Worm (Caenorhabditis elegans) whole organism, L4/young adult: Measurements from ENCODE around the gene F26F12.5.

ENCODE experiments used
- W03F9.2 ChIP-seq: fragments of 150-350 bp; optimal IDR thresholded peaks from 2 replicates; lab custom pipeline; 2014; ENCODE audit warnings: missing biosample characterization, missing genetic modification characterization
- dao-5 ChIP-seq: sonication (generic microtip); optimal IDR thresholded peaks from 2 replicates; lab custom pipeline; 2016; ENCODE audit warnings: missing genotype, missing genetic modification characterization, moderate library complexity, missing compliant biosample characterization
- him-1 ChIP-seq: sonication (generic microtip); optimal IDR thresholded peaks from 2 replicates; lab custom pipeline; 2016; ENCODE audit warnings: missing genotype, missing genetic modification reagents, missing genetic modification characterization, missing compliant biosample characterization

The F26F12.5 gene

ce11 chrV:5838576-5839366, 26.2 kb downstream of the F26F12.5 start, which contains the start of gene F26F12.2:
Gene F26F12.2, minus strand, starts transcription at chrV:5838613.
- TF ChIP-seq dao-5 (tag; lab: Kevin White, UChicago) (no peak), W03F9.2 (tag; lab: Kevin White, UChicago) (no peak), him-1 (tag; lab: Kevin White, UChicago) (no peak)

- TF ChIP-seq dao-5 (tag; lab: Kevin White, UChicago), result no peak
- no peak for TF ChIP-seq W03F9.2 (tag; lab: Kevin White, UChicago)
- no peak for TF ChIP-seq him-1 (tag; lab: Kevin White, UChicago)
Observed at ce11 chrV:5836616-5836982, 28.4 kb downstream of the F26F12.5 start, which contains the start of gene col-140. Gene col-140, minus strand, starts transcription at chrV:5836834.

- no peak for TF ChIP-seq W03F9.2 (tag; lab: Kevin White, UChicago)
- TF ChIP-seq dao-5 (tag; lab: Kevin White, UChicago), result no peak
- TF ChIP-seq him-1 (tag; lab: Kevin White, UChicago), result no peak
Observed at ce11 chrV:5835979-5836615, 28.9 kb downstream of the F26F12.5 start.

DNA sequence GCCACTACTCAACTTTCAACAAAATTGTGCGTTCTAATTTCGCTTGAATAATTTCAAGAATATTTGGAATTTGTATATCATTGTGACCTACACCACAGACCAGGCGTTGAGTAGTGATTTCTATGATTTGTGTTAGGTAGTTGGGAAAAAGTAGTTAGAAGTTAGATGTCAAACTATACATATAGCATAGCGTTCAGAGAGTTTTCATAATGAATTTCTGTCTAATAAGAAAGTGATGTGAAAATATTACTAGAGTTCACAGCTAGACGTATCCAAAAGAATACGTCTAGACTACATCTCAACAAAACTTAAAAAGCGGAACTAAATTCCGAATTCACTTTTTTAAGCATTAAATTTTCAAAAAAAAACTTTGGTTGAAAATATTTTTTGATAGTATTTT, 29.6 kb downstream of the F26F12.5 start:
- TF ChIP-seq dao-5 (tag; lab: Kevin White, UChicago) (no peak), W03F9.2 (tag; lab: Kevin White, UChicago) (no peak), him-1 (tag; lab: Kevin White, UChicago) (no peak)

- TF ChIP-seq him-1 (tag; lab: Kevin White, UChicago), result no peak
- TF ChIP-seq dao-5 (tag; lab: Kevin White, UChicago), result no peak
- no peak for TF ChIP-seq W03F9.2 (tag; lab: Kevin White, UChicago)
Observed at ce11 chrV:5833531-5833930, 31.5 kb downstream of the F26F12.5 start, which contains the start of gene srh-76. Gene srh-76, plus strand, starts transcription at chrV:5833831.

DNA sequence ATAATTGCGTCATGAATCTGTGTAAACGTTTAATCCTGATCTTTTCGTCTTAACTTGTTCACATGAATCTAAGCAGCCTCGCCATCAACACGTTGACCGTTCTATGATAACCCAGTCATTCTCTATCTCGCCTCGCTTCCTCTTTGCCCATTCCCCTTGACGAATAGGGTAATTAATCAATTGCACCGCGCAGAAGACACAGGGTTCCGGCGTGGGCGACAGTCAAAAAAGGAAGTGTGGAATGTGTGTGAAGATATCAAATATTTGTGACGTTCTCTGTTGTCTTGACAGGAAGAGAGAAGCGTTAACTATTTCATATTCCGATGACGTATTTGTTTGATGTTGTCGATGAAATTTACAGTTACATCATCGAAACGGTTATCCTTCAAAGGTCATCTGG, 32.2 kb downstream of the F26F12.5 start:
- TF ChIP-seq him-1 (tag; lab: Kevin White, UChicago), result no peak
- TF ChIP-seq W03F9.2 (tag; lab: Kevin White, UChicago), result no peak
- no peak for TF ChIP-seq dao-5 (tag; lab: Kevin White, UChicago)

- TF ChIP-seq W03F9.2 (tag; lab: Kevin White, UChicago), result no peak
- no peak for TF ChIP-seq dao-5 (tag; lab: Kevin White, UChicago)
- TF ChIP-seq him-1 (tag; lab: Kevin White, UChicago), result no peak
Observed at ce11 chrV:5831253-5831652, 33.7 kb downstream of the F26F12.5 start.

- TF ChIP-seq W03F9.2 (tag; lab: Kevin White, UChicago) (no peak), him-1 (tag; lab: Kevin White, UChicago) (no peak), dao-5 (tag; lab: Kevin White, UChicago) (no peak)
Observed at ce11 chrV:5826592-5826991, 38.4 kb downstream of the F26F12.5 start, which contains the start of gene let-418. Gene let-418, plus strand, starts transcription at chrV:5826833.

- TF ChIP-seq W03F9.2 (tag; lab: Kevin White, UChicago) (no peak), dao-5 (tag; lab: Kevin White, UChicago) (no peak), him-1 (tag; lab: Kevin White, UChicago) (no peak)
Observed at ce11 chrV:5825478-5825877, 39.5 kb downstream of the F26F12.5 start.

DNA sequence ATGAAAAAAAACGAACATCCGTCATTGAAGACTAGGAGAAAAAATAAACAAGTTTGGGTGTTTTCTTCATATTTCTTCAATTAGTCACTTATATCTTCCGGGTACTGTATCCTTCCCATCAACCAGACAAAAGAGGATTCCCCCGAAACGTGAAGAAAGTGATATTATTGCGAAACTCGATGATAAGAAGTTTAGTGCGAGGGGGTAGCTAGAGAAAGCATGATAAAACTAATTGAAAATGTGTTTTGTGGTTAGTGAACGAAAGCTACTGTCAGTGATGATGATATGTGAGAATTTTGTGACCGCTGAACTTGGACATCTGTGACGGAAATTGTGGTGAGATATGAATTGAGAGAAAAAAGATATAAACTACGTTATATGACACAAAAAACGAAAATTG, 42.0 kb downstream of the F26F12.5 start:
- TF ChIP-seq W03F9.2 (tag; lab: Kevin White, UChicago) (no peak), dao-5 (tag; lab: Kevin White, UChicago) (no peak), him-1 (tag; lab: Kevin White, UChicago) (no peak)

DNA sequence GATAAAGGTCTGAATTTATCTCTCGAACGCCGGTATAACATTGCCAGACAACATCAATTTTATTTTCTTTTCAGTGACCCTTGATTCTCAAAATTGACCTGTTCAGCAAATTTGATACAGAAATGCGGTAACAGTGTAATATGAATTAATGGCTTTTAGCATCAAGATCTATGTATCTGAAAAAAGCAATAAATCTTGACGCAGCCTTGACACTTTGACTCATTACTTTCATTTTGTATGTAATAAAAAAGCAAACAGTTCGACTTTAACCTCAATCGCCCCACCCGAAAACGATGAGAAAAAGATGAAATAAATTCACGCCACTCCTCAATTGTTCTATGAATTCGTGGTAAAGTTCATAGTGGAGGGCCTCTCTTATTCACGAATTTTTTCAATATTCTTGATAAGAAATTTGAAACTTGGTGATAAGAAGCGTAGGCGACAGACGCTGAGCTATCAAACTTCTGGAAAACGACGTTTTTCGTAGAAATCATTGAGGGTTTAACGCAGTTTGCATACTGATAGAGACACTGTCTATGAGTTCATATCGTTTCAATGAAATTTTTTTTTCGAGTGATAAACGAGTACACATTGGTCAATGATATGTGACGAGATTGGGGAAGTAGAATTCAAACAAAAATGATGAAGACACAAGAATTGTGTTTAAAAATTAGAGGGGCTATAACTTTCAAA, 43.4 kb downstream of the F26F12.5 start:
- TF ChIP-seq dao-5 (tag; lab: Kevin White, UChicago) (no peak), him-1 (tag; lab: Kevin White, UChicago) (no peak)

DNA sequence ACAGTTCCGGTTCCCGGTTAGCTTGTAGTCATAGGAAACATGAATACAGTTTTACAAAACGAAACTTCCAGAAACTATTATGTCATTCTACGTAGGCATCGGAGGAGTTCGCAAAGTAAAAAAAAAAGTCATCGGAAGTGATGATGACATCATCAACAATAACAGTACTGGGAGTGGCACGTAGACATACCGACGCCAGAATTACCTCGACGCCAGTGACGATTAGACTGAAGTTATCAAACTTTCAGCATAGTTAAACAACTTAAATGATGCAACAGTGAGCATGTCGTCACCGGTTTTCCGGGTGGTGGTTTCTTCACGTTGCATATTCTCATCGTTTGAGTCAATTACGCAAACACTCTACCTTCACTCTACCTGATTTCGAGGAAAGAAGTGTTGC, 44.6 kb downstream of the F26F12.5 start:
- TF ChIP-seq W03F9.2 (tag; lab: Kevin White, UChicago), result no peak
- no peak for TF ChIP-seq dao-5 (tag; lab: Kevin White, UChicago)
- TF ChIP-seq him-1 (tag; lab: Kevin White, UChicago), result no peak

DNA sequence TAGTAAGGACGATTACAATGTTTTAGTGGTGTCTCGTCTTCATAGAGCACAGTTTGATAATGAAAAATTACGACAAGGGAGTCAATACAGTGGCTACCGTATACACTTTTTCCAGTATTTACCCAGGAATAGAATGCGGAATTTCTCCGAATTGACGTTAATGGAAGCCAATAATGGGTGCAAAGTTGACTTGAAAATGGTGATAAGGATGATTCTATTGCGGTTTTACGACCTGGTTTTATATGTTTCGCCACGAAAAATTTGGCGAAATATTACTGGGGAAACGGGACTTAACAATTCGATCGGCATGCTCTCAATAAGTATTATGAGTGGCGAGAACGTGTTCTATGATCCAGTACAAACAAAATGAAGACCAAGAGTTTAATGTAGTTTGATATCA, 45.1 kb downstream of the F26F12.5 start:
- TF ChIP-seq him-1 (tag; lab: Kevin White, UChicago), result no peak
- no peak for TF ChIP-seq W03F9.2 (tag; lab: Kevin White, UChicago)
- TF ChIP-seq dao-5 (tag; lab: Kevin White, UChicago), result no peak
